Worm (Caenorhabditis elegans): ENCODE measurements around the gene M04G7.5.

ce11 chrIV:425546-425945 lies 29.3 kb upstream of the M04G7.5 start:
- no peak for TF ChIP-seq him-1 (tag; optimal IDR thresholded peaks at IDR 0.05)
- no peak for TF ChIP-seq dao-5 (tag; optimal IDR thresholded peaks at IDR 0.05)

All from whole organism, L4/young adult.